Worm (Caenorhabditis elegans) whole organism, L4 larva: Measurements from ENCODE around the gene T03G6.7.

ENCODE experiments used
- ceh-32 ChIP-seq: sonication (generic microtip); optimal IDR thresholded peaks from 2 replicates; lab custom pipeline; 2016; ENCODE audit warnings: mild to moderate bottlenecking, missing genetic modification characterization, missing compliant biosample characterization; ENCODE audit not compliant: poor library complexity
- dpl-1 ChIP-seq: fragments of 150-350 bp; optimal IDR thresholded peaks from 2 replicates; lab custom pipeline; 2014; ENCODE audit warnings: missing biosample characterization, missing genetic modification reagents, missing genetic modification characterization
- fkh-10 ChIP-seq: fragments of 150-350 bp; optimal IDR thresholded peaks from 2 replicates; lab custom pipeline; 2014; ENCODE audit warnings: missing biosample characterization, missing genetic modification reagents, missing genetic modification characterization

DNA sequence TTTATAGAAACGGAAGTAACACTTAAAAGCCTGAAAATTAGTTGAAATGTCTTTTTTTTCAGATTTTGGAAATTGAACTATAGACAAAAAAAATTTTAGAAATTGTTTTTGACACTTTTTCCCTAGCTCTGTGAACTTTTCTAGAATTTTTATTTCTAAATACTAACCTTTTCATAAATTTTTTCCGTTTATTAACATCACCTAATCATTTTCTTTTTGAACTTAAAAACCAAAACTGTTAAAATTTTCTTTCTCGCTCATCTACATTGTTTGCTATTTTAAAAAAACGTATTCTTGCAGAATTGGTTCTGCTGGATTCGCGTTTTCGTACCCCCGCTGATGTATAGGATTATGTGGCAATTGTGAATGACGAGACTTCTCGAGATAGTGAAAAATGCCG lies at the start of gene T03G6.7, which contains the start of gene nhr-40:
- no peak for TF ChIP-seq ceh-32
- no peak for TF ChIP-seq dpl-1 (GFP tag; lab: Kevin White, UChicago)
- TF ChIP-seq fkh-10 = no peak
